Worm (Caenorhabditis elegans) whole organism, L4 larva: ENCODE measurements around the gene C32C4.16.

ENCODE experiments used
- D1046.2 ChIP-seq: fragments of 200-800 bp; sonication (Bioruptor generic); IDR thresholded peaks from 2 replicates; pipeline ENCODE4 v1.3.6; 2022; ENCODE audit warnings: missing genetic modification characterization, missing compliant biosample characterization
- F26F4.8 ChIP-seq: fragments of 200-800 bp; sonication (Bioruptor generic); conservative IDR thresholded peaks from 2 replicates; pipeline ENCODE4 v1.3.6; 2022; ENCODE audit warnings: missing genetic modification characterization, missing compliant biosample characterization
- F37D6.2 ChIP-seq: sonication (generic microtip); optimal IDR thresholded peaks from 2 replicates; lab custom pipeline; 2016; ENCODE audit warnings: mild to moderate bottlenecking, missing genetic modification characterization, missing compliant biosample characterization
- F44E2.7 ChIP-seq: fragments of 200-800 bp; sonication (Bioruptor generic); IDR thresholded peaks from 2 replicates; pipeline ENCODE4 v2.1.2; 2022; ENCODE audit warnings: missing genetic modification characterization, missing compliant biosample characterization
- R02D3.7 ChIP-seq: fragments of 150-350 bp; sonication (generic microtip); optimal IDR thresholded peaks from 3 replicates; lab custom pipeline; 2014; ENCODE audit warnings: missing biosample characterization, missing genetic modification characterization
- Y48G9A.11 ChIP-seq: fragments of 200-800 bp; sonication (Bioruptor generic); IDR thresholded peaks from 2 replicates; pipeline ENCODE4 v1.3.6; 2022; ENCODE audit warnings: missing genetic modification reagents, missing genetic modification characterization, missing compliant biosample characterization
- Y5F2A.4 ChIP-seq: fragments of 200-800 bp; sonication (Bioruptor generic); optimal IDR thresholded peaks from 2 replicates; lab custom pipeline; 2018; ENCODE audit warnings: mild to moderate bottlenecking, missing genetic modification characterization, missing compliant biosample characterization
- ZK546.5 ChIP-seq, 2 experiments: sonication (generic microtip); optimal IDR thresholded peaks; 2 replicates each; lab custom pipeline; 2017; ENCODE audit warnings: missing biosample characterization in 2 of 2, missing genetic modification characterization in 2 of 2
- aha-1 ChIP-seq: fragments of 150-350 bp; peaks from one replicate; lab custom pipeline; 2014; ENCODE audit warnings: missing biosample characterization, missing genetic modification characterization
- arid-1 ChIP-seq: fragments of 200-800 bp; sonication (Bioruptor generic); conservative IDR thresholded peaks from 2 replicates; pipeline ENCODE4 v1.3.6; 2022; ENCODE audit warnings: missing genetic modification reagents, missing genetic modification characterization, missing compliant biosample characterization
- ceh-28 ChIP-seq: fragments of 150-350 bp; optimal IDR thresholded peaks from 2 replicates; lab custom pipeline; 2014; ENCODE audit warnings: missing biosample characterization, missing genetic modification reagents, missing genetic modification characterization
- ceh-32 ChIP-seq: sonication (generic microtip); optimal IDR thresholded peaks from 2 replicates; lab custom pipeline; 2016; ENCODE audit warnings: mild to moderate bottlenecking, missing genetic modification characterization, missing compliant biosample characterization; ENCODE audit not compliant: poor library complexity
- ceh-44 ChIP-seq: fragments of 200-800 bp; sonication (Bioruptor generic); IDR thresholded peaks from 2 replicates; pipeline ENCODE4 v1.3.6; 2022; ENCODE audit warnings: missing genetic modification reagents, missing genetic modification characterization, missing compliant biosample characterization
- ceh-62 ChIP-seq: sonication (generic microtip); optimal IDR thresholded peaks from 2 replicates; lab custom pipeline; 2017; ENCODE audit warnings: missing biosample characterization, missing genetic modification characterization
- ceh-82 ChIP-seq: sonication (generic microtip); optimal IDR thresholded peaks from 2 replicates; lab custom pipeline; 2017; ENCODE audit warnings: missing biosample characterization, missing genetic modification characterization
- ces-1 ChIP-seq: fragments of 150-350 bp; sonication (generic microtip); optimal IDR thresholded peaks from 4 replicates; lab custom pipeline; 2014; ENCODE audit warnings: missing biosample characterization, missing genetic modification reagents, missing genetic modification characterization
- ctbp-1 ChIP-seq: fragments of 200-800 bp; sonication (Bioruptor generic); IDR thresholded peaks from 2 replicates; pipeline ENCODE4 v1.3.6; 2022; ENCODE audit warnings: missing genetic modification reagents, missing genetic modification characterization, missing compliant biosample characterization
- daf-19 ChIP-seq: fragments of 200-800 bp; sonication (Bioruptor generic); conservative IDR thresholded peaks from 2 replicates; pipeline ENCODE4 v1.3.6; 2022; ENCODE audit warnings: missing genetic modification characterization, missing compliant biosample characterization
- dmd-9 ChIP-seq: fragments of 200-800 bp; sonication (Bioruptor generic); IDR thresholded peaks from 2 replicates; pipeline ENCODE4 v1.3.6; 2022; ENCODE audit warnings: missing genetic modification reagents, missing genetic modification characterization, missing compliant biosample characterization
- egl-27 ChIP-seq: sonication (generic microtip); optimal IDR thresholded peaks from 3 replicates; lab custom pipeline; 2017; ENCODE audit warnings: missing biosample characterization, missing genetic modification reagents, missing genetic modification characterization
- egl-43 ChIP-seq: fragments of 200-800 bp; sonication (Bioruptor generic); IDR thresholded peaks from 2 replicates; pipeline ENCODE4 v1.3.6; 2022; ENCODE audit warnings: missing genetic modification reagents, missing genetic modification characterization, missing compliant biosample characterization
- fkh-10 ChIP-seq: fragments of 150-350 bp; optimal IDR thresholded peaks from 2 replicates; lab custom pipeline; 2014; ENCODE audit warnings: missing biosample characterization, missing genetic modification reagents, missing genetic modification characterization
- gei-8 ChIP-seq: fragments of 200-800 bp; sonication (Bioruptor generic); optimal IDR thresholded peaks from 2 replicates; lab custom pipeline; 2018; ENCODE audit warnings: mild to moderate bottlenecking, missing genetic modification characterization, missing compliant biosample characterization
- hlh-11 ChIP-seq: fragments of 200-800 bp; sonication (Bioruptor generic); optimal IDR thresholded peaks from 2 replicates; lab custom pipeline; 2018; ENCODE audit warnings: mild to moderate bottlenecking, missing genetic modification characterization, missing compliant biosample characterization
- hlh-30 ChIP-seq: sonication (generic microtip); optimal IDR thresholded peaks from 2 replicates; lab custom pipeline; 2017; ENCODE audit warnings: antibody characterized with exemption, mild to moderate bottlenecking, missing genetic modification characterization, missing compliant biosample characterization; ENCODE audit not compliant: insufficient read depth
- hmg-1.1 ChIP-seq: fragments of 200-800 bp; sonication (Bioruptor generic); IDR thresholded peaks from 2 replicates; pipeline ENCODE4 v1.3.6; 2022; ENCODE audit warnings: missing genetic modification reagents, missing genetic modification characterization, missing compliant biosample characterization
- lin-39 ChIP-seq: fragments of 150-350 bp; optimal IDR thresholded peaks from 2 replicates; lab custom pipeline; 2014; ENCODE audit warnings: missing biosample characterization, missing genetic modification reagents, missing genetic modification characterization
- lsy-2 ChIP-seq, 2 experiments: fragments of 150-350 bp in 1 of 2; sonication (generic microtip) in 1 of 2; optimal IDR thresholded peaks; 2 replicates each; lab custom pipeline; 2014 to 2017; ENCODE audit warnings: missing biosample characterization in 2 of 2, missing genetic modification characterization in 2 of 2
- madf-5 ChIP-seq, 2 experiments: fragments of 200-800 bp; sonication (Bioruptor generic); IDR thresholded peaks; 2 replicates each; pipeline ENCODE4 v1.3.6; 2022; ENCODE audit warnings: missing compliant biosample characterization in 2 of 2, missing genetic modification characterization in 2 of 2
- mdl-1 ChIP-seq, 2 experiments: fragments of 150-350 bp in 1 of 2; sonication (generic microtip) in 1 of 2; optimal IDR thresholded peaks; 2 replicates each; lab custom pipeline; 2014 to 2017; ENCODE audit warnings: missing biosample characterization in 2 of 2, missing genetic modification characterization in 2 of 2
- mdt-29 ChIP-seq: fragments of 200-800 bp; sonication (Bioruptor generic); IDR thresholded peaks from 2 replicates; pipeline ENCODE4 v1.3.6; 2022; ENCODE audit warnings: missing genetic modification reagents, missing genetic modification characterization, missing compliant biosample characterization
- nhr-10 ChIP-seq: fragments of 150-350 bp; optimal IDR thresholded peaks from 2 replicates; lab custom pipeline; 2014; ENCODE audit warnings: missing biosample characterization, missing genetic modification characterization
- nhr-102 ChIP-seq: sonication (generic microtip); optimal IDR thresholded peaks from 2 replicates; lab custom pipeline; 2016; ENCODE audit warnings: mild to moderate bottlenecking, missing genetic modification characterization, moderate library complexity, missing compliant biosample characterization
- nhr-11 ChIP-seq: fragments of 150-350 bp; optimal IDR thresholded peaks from 2 replicates; lab custom pipeline; 2014; ENCODE audit warnings: missing biosample characterization, missing genetic modification characterization
- nhr-111 ChIP-seq: fragments of 200-800 bp; sonication (Bioruptor generic); optimal IDR thresholded peaks from 2 replicates; lab custom pipeline; 2018; ENCODE audit warnings: mild to moderate bottlenecking, missing genetic modification characterization, missing compliant biosample characterization
- nhr-25 ChIP-seq: sonication (generic microtip); optimal IDR thresholded peaks from 2 replicates; lab custom pipeline; 2017; ENCODE audit warnings: missing genetic modification characterization, mild to moderate bottlenecking, missing compliant biosample characterization, antibody characterized with exemption, moderate library complexity, borderline replicate concordance; ENCODE audit not compliant: insufficient read depth
- nhr-42 ChIP-seq: fragments of 200-800 bp; sonication (Bioruptor generic); IDR thresholded peaks from 2 replicates; pipeline ENCODE4 v1.3.6; 2022; ENCODE audit warnings: missing genetic modification characterization, missing compliant biosample characterization
- nhr-77 ChIP-seq: fragments of 150-350 bp; optimal IDR thresholded peaks from 2 replicates; lab custom pipeline; 2014; ENCODE audit warnings: missing biosample characterization, missing genetic modification characterization
- pha-4 ChIP-seq, 2 experiments: fragments of 150-350 bp in 1 of 2; fragments of 200-800 bp in 1 of 2; sonication (Bioruptor generic) in 1 of 2; IDR thresholded peaks in 1 of 2; optimal IDR thresholded peaks in 1 of 2; 2 replicates each; pipeline versions ENCODE4 v1.3.6 to Lab custom; 2014 to 2022; ENCODE audit warnings: missing genetic modification characterization in 2 of 2, missing genetic modification reagents in 2 of 2, missing biosample characterization in 1 of 2, missing compliant biosample characterization in 1 of 2
- rbr-2 ChIP-seq: sonication (generic microtip); optimal IDR thresholded peaks from 2 replicates; lab custom pipeline; 2016; ENCODE audit warnings: missing genotype, missing genetic modification characterization, missing compliant biosample characterization
- saeg-2 ChIP-seq: fragments of 200-800 bp; sonication (Bioruptor generic); IDR thresholded peaks from 2 replicates; pipeline ENCODE4 v1.3.6; 2022; ENCODE audit warnings: missing genetic modification reagents, missing genetic modification characterization, missing compliant biosample characterization
- sdz-12 ChIP-seq: fragments of 200-800 bp; sonication (Bioruptor generic); optimal IDR thresholded peaks from 2 replicates; lab custom pipeline; 2018; ENCODE audit warnings: mild to moderate bottlenecking, missing genetic modification characterization, missing compliant biosample characterization
- spr-1 ChIP-seq: sonication (generic microtip); optimal IDR thresholded peaks from 2 replicates; lab custom pipeline; 2016; ENCODE audit warnings: mild to moderate bottlenecking, missing genetic modification characterization, missing compliant biosample characterization
- unc-130 ChIP-seq: sonication (generic microtip); optimal IDR thresholded peaks from 2 replicates; lab custom pipeline; 2016; ENCODE audit warnings: missing genetic modification reagents, missing genetic modification characterization, missing compliant biosample characterization
- unc-62 ChIP-seq, 3 experiments: fragments of 150-350 bp in 1 of 3; sonication (generic microtip); optimal IDR thresholded peaks in 2 of 3; peaks in 1 of 3; 1 replicate in 1 of 3; 2 replicates in 2 of 3; lab custom pipeline; 2014 to 2017; ENCODE audit warnings: missing biosample characterization in 3 of 3, missing genetic modification characterization in 3 of 3, missing genetic modification reagents in 3 of 3, missing genotype in 1 of 3
- zag-1 ChIP-seq: fragments of 150-350 bp; optimal IDR thresholded peaks from 2 replicates; lab custom pipeline; 2014; ENCODE audit warnings: missing biosample characterization, missing genetic modification characterization
- zfp-3 ChIP-seq: fragments of 200-800 bp; sonication (Bioruptor generic); conservative IDR thresholded peaks from 2 replicates; pipeline ENCODE4 v1.3.6; 2022; ENCODE audit warnings: missing genetic modification reagents, missing genetic modification characterization, missing compliant biosample characterization

C32C4.16 gene

ce11 chrV:10675978-10676377 is 28.6 kb downstream of the C32C4.16 start:
- TF ChIP-seq nhr-42 (GFP tag; lab: Robert Waterston, UW), result no peak
- TF ChIP-seq ceh-32, result no peak
- TF ChIP-seq spr-1 (tag; lab: Kevin White, UChicago), result no peak
- TF ChIP-seq nhr-10 (tag; lab: Kevin White, UChicago), result no peak
- no peak for TF ChIP-seq R02D3.7 (tag; lab: Kevin White, UChicago)
- TF ChIP-seq ceh-62 (tag; lab: Kevin White, UChicago), result no peak
- no peak for TF ChIP-seq zfp-3 (GFP tag; lab: Robert Waterston, UW)
- TF ChIP-seq Y5F2A.4, result no peak

ce11 chrV:10677459-10677858 is 30.1 kb downstream of the C32C4.16 start:
- TF ChIP-seq fkh-10 (GFP tag; lab: Kevin White, UChicago), result peak; percentile 46
- no peak for TF ChIP-seq sdz-12 (GFP tag; lab: Kevin White, UChicago)
- no peak for TF ChIP-seq saeg-2
- no peak for TF ChIP-seq egl-27 (tag; lab: Kevin White, UChicago)
- TF ChIP-seq lin-39, result no peak
- TF ChIP-seq ceh-28 (tag; lab: Kevin White, UChicago), result no peak
- TF ChIP-seq F44E2.7 (GFP tag; lab: Robert Waterston, UW), result no peak
- TF ChIP-seq nhr-102 (tag; lab: Kevin White, UChicago), result no peak
- no peak for TF ChIP-seq nhr-77 (tag; lab: Kevin White, UChicago)
- TF ChIP-seq unc-130 (GFP tag; lab: Kevin White, UChicago), result no peak
- no peak for TF ChIP-seq ceh-82 (tag; lab: Kevin White, UChicago)
- TF ChIP-seq ces-1 (GFP tag; lab: Kevin White, UChicago), result no peak
- TF ChIP-seq F26F4.8 (GFP tag; lab: Robert Waterston, UW), result no peak
- TF ChIP-seq dmd-9 (GFP tag; lab: Robert Waterston, UW), result no peak
- no peak for TF ChIP-seq egl-43 (GFP tag; lab: Robert Waterston, UW)
- no peak for TF ChIP-seq ZK546.5 (tag; optimal IDR thresholded peaks at IDR 0.05; lab: Kevin White, UChicago)
- no peak for TF ChIP-seq madf-5 (GFP tag; IDR thresholded peaks at IDR 0.05; lab: Robert Waterston, UW)
- no peak for TF ChIP-seq nhr-111
- no peak for TF ChIP-seq zag-1 (tag; lab: Kevin White, UChicago)
- no peak for TF ChIP-seq F37D6.2 (tag; lab: Kevin White, UChicago)
- peak in 1 of 2 experiments; percentile 83 for TF ChIP-seq unc-62 (GFP tag; optimal IDR thresholded peaks at IDR 0.05 in 1 of 2; lab: Kevin White, UChicago)
- no peak for TF ChIP-seq unc-62 (tag; optimal IDR thresholded peaks at IDR 0.05; lab: Kevin White, UChicago)
- no peak for TF ChIP-seq ceh-44 (GFP tag; lab: Robert Waterston, UW)
- no peak for TF ChIP-seq ceh-62 (tag; lab: Kevin White, UChicago)
- TF ChIP-seq mdt-29 (GFP tag; lab: Robert Waterston, UW), result no peak
- no peak for TF ChIP-seq D1046.2 (GFP tag; lab: Robert Waterston, UW)
- TF ChIP-seq nhr-10 (tag; lab: Kevin White, UChicago), result no peak
- no peak for TF ChIP-seq aha-1
- no peak for TF ChIP-seq gei-8 (GFP tag; lab: Kevin White, UChicago)
- peak; percentile 18 for TF ChIP-seq nhr-11 (tag; lab: Kevin White, UChicago)
- peak; percentile 12 for TF ChIP-seq hlh-30 (tag; lab: Kevin White, UChicago)
- TF ChIP-seq lsy-2 (tag; optimal IDR thresholded peaks at IDR 0.05; lab: Kevin White, UChicago), result peak in 1 of 2 experiments; percentile 21
- no peak for TF ChIP-seq arid-1 (GFP tag; lab: Robert Waterston, UW)
- peak; percentile 67 for TF ChIP-seq hmg-1.1 (GFP tag; lab: Robert Waterston, UW)
- no peak for TF ChIP-seq hlh-11 (tag; lab: Kevin White, UChicago)
- TF ChIP-seq nhr-25 (tag; lab: Kevin White, UChicago), result no peak
- TF ChIP-seq rbr-2 (tag; lab: Kevin White, UChicago), result peak; percentile 46
- TF ChIP-seq Y48G9A.11 (GFP tag; lab: Robert Waterston, UW), result no peak
- peak in 1 of 2 experiments; percentile 27 for TF ChIP-seq mdl-1 (tag; optimal IDR thresholded peaks at IDR 0.05; lab: Kevin White, UChicago)
- no peak for TF ChIP-seq R02D3.7 (tag; lab: Kevin White, UChicago)
- TF ChIP-seq ctbp-1, result 0 out of 2 replicates have a peak, but pooled peaks have one; percentile 22
- no peak for TF ChIP-seq pha-4 (GFP tag; IDR thresholded peaks at IDR 0.05; lab: Robert Waterston, UW)
- TF ChIP-seq pha-4 (tag; optimal IDR thresholded peaks at IDR 0.05; lab: Kevin White, UChicago), result no peak
- no peak for TF ChIP-seq daf-19 (GFP tag; lab: Robert Waterston, UW)
